Worm (Caenorhabditis elegans): Measurements from ENCODE around the gene F48G7.13.

F48G7.13 gene

DNA sequence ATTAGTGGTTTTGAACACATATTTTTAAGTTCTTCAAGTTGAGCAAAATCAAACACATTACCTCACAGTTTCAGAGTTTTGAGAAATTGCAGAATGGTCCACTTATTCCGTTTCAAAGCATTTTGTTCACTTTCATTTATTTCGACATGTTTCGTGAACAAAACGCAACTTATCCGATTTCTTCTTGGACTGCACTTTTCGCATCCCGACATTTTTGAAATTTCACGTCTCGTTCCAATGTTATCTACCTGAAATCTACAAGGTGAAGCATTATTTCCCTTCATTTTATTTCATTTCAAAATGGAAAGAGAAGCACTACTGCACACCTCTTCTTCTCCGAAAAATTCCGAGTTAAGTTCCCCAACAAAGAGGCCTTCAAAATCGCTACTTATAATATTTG is 25.2 kb upstream of the F48G7.13 start, which contains the start of gene ZK488.6:
Gene ZK488.6, plus strand, starts transcription at position 301 of the 400 bp plus-strand sequence.
- TF ChIP-seq cog-1 (tag; optimal IDR thresholded peaks at IDR 0.05), result no peak
- TF ChIP-seq ztf-23 (GFP tag; IDR thresholded peaks at IDR 0.05), result no peak
- TF ChIP-seq tab-1 (GFP tag; IDR thresholded peaks at IDR 0.05), result no peak
- no peak for TF ChIP-seq flt-1 (GFP tag; IDR thresholded peaks at IDR 0.05)
- TF ChIP-seq med-1 (GFP tag; optimal IDR thresholded peaks at IDR 0.05; ENCODE audit: insufficient read depth), result no peak
- no peak for TF ChIP-seq T22C8.4 (GFP tag; IDR thresholded peaks at IDR 0.05)
- TF ChIP-seq ztf-29 (GFP tag; IDR thresholded peaks at IDR 0.05), result no peak
- TF ChIP-seq ref-1 (GFP tag; conservative IDR thresholded peaks at IDR 0.05), result no peak
- TF ChIP-seq klf-2 (GFP tag; conservative IDR thresholded peaks at IDR 0.05), result no peak

DNA sequence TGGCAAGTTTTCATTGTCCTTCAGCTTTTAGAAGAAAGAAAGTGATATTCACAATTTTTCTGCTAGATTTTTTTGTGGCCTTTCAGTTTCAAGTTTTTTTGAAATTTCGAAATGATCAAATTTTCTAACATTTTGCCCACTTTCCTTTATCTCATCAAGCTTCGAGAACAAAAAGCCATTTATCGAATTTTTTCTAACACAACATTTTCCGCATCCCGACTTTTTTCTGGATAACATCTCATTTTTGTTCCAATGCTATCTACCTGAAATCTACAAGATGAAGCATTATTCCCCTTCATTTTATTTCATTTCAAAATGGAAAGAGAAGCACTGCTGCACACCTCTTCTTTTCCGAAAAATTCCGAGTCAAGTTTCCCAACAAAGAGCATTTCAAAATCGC is 22.4 kb upstream of the F48G7.13 start, which contains the start of gene ZK488.5:
Gene ZK488.5, plus strand, starts transcription at position 301 of the 400 bp plus-strand sequence.
- TF ChIP-seq tab-1 (GFP tag; IDR thresholded peaks at IDR 0.05) (no peak), ztf-29 (GFP tag; IDR thresholded peaks at IDR 0.05) (no peak), klf-2 (GFP tag; conservative IDR thresholded peaks at IDR 0.05) (no peak), ztf-23 (GFP tag; IDR thresholded peaks at IDR 0.05) (no peak), ref-1 (GFP tag; conservative IDR thresholded peaks at IDR 0.05) (no peak), flt-1 (GFP tag; IDR thresholded peaks at IDR 0.05) (no peak), med-1 (GFP tag; optimal IDR thresholded peaks at IDR 0.05; ENCODE audit: insufficient read depth) (no peak)

DNA sequence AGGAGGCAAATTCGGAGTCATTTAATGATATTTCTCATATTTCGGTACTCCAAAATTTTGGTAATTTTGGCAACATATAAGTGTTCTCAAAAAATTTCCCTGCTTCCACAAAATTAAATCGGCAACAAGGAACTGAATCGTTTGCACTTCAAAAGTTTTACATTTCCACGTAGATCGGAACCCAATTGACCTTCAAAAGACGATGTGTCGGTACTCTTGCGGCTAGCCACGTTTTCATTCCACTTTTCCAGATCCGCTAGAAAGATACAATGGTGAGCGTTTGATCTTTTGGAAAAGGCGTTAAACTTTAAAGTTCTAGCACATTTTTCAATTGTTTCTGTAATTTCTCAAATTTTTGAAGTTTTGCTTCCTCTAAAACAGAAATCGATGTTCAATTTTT is 18.5 kb upstream of the F48G7.13 start:
- no peak for TF ChIP-seq flt-1 (GFP tag; IDR thresholded peaks at IDR 0.05)
- no peak for TF ChIP-seq med-1 (GFP tag; optimal IDR thresholded peaks at IDR 0.05; ENCODE audit: insufficient read depth)
- no peak for TF ChIP-seq cog-1 (tag; optimal IDR thresholded peaks at IDR 0.05)
- TF ChIP-seq ztf-29 (GFP tag; IDR thresholded peaks at IDR 0.05), result no peak

DNA sequence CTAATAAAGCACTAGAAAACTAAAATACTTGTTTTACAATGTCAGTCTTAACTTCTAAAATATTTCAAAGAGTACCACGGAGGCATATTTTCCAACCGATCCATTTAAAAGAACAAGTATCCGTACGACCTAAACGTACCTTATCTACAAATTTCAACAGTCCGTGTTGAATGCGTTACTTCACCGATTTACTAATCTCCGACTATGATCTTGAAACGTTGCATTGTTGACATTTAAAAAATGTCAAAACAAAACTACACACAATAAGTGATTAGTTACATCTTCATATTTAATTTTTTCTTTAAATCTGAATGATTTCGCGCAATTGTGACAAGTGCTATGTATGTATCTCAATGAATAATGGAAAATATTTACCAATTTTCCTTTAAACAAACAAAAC is 17.6 kb upstream of the F48G7.13 start:
- TF ChIP-seq ref-1 (GFP tag; conservative IDR thresholded peaks at IDR 0.05) (no peak), ztf-29 (GFP tag; IDR thresholded peaks at IDR 0.05) (no peak), med-1 (GFP tag; optimal IDR thresholded peaks at IDR 0.05; ENCODE audit: insufficient read depth) (no peak), cog-1 (tag; optimal IDR thresholded peaks at IDR 0.05) (no peak), ztf-23 (GFP tag; IDR thresholded peaks at IDR 0.05) (no peak)

DNA sequence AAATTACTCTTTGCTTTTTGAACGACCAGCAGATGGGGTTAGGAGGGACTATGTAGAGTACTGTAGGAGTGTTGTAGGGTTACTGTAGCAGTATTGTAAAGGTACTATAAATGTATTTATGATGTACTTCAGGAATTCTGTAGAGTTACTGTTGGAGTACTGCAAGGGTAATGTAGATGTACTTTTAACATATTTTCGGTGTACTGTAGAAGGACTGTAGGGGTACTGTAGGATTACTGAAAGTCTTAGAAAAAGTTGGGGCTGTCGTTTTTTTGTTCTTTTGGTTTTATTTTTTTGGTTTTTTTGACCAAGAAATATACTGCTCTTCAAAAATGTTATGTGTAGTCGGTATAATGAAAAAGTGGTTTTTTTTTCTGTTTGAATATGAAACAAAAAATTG is 16.7 kb upstream of the F48G7.13 start:
- TF ChIP-seq med-1 (GFP tag; optimal IDR thresholded peaks at IDR 0.05; ENCODE audit: insufficient read depth) (no peak), ztf-29 (GFP tag; IDR thresholded peaks at IDR 0.05) (no peak), ztf-23 (GFP tag; IDR thresholded peaks at IDR 0.05) (no peak), T22C8.4 (GFP tag; IDR thresholded peaks at IDR 0.05) (no peak), cog-1 (tag; optimal IDR thresholded peaks at IDR 0.05) (no peak), tab-1 (GFP tag; IDR thresholded peaks at IDR 0.05) (no peak), ref-1 (GFP tag; conservative IDR thresholded peaks at IDR 0.05) (no peak), klf-2 (GFP tag; conservative IDR thresholded peaks at IDR 0.05) (no peak), flt-1 (GFP tag; IDR thresholded peaks at IDR 0.05) (no peak)

DNA sequence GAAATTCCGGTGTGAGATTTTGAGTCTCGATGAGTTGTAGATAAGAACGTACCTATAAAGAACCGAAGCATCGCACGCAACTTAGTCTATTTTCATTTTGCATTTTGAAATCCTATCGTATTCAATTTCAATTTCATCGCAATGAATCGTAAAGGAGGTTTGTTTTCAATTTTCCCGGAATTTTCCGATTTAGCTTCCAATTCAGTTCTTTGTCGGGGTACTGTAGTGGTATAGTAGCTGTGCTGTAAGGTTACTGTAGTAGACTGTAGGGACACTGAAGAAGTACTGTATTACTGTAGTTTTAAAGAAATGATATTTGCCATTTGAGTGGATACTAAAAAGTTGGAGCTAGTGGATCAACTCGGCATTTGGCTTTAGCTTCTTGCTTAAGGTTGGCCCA is 15.6 kb upstream of the F48G7.13 start:
- no peak for TF ChIP-seq T22C8.4 (GFP tag; IDR thresholded peaks at IDR 0.05)
- no peak for TF ChIP-seq flt-1 (GFP tag; IDR thresholded peaks at IDR 0.05)
- no peak for TF ChIP-seq tab-1 (GFP tag; IDR thresholded peaks at IDR 0.05)
- no peak for TF ChIP-seq med-1 (GFP tag; optimal IDR thresholded peaks at IDR 0.05; ENCODE audit: insufficient read depth)
- TF ChIP-seq klf-2 (GFP tag; conservative IDR thresholded peaks at IDR 0.05), result no peak
- TF ChIP-seq ref-1 (GFP tag; conservative IDR thresholded peaks at IDR 0.05), result no peak
- no peak for TF ChIP-seq cog-1 (tag; optimal IDR thresholded peaks at IDR 0.05)
- TF ChIP-seq ztf-23 (GFP tag; IDR thresholded peaks at IDR 0.05), result no peak
- TF ChIP-seq ztf-29 (GFP tag; IDR thresholded peaks at IDR 0.05), result no peak

DNA sequence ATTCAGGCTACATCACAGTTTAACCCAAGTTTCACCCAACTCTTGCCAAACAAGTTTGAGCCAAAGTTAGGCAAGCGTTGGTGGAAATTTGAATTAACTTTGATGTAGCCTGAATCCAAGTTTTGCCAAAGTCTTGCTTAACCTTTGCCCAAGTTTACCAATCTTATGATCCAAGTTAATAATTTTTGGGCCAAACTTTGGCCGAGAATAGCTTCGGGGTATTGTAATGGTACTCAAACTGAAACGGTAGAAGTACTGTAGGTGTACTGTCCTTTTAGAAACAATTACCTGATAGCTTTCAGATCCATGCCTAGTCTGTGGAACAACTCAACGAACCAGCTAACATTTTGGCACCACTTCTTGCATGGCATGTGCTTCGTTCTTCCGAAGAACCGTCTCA is 15.1 kb upstream of the F48G7.13 start, which contains the start of gene nhr-251:
Gene nhr-251, plus strand, starts transcription at position 301 of the 400 bp plus-strand sequence.
- TF ChIP-seq klf-2 (GFP tag; conservative IDR thresholded peaks at IDR 0.05) (no peak), flt-1 (GFP tag; IDR thresholded peaks at IDR 0.05) (no peak), ztf-23 (GFP tag; IDR thresholded peaks at IDR 0.05) (no peak), ztf-29 (GFP tag; IDR thresholded peaks at IDR 0.05) (no peak), cog-1 (tag; optimal IDR thresholded peaks at IDR 0.05) (no peak), tab-1 (GFP tag; IDR thresholded peaks at IDR 0.05) (no peak), ref-1 (GFP tag; conservative IDR thresholded peaks at IDR 0.05) (no peak), T22C8.4 (GFP tag; IDR thresholded peaks at IDR 0.05) (no peak), med-1 (GFP tag; optimal IDR thresholded peaks at IDR 0.05; ENCODE audit: insufficient read depth) (no peak)

DNA sequence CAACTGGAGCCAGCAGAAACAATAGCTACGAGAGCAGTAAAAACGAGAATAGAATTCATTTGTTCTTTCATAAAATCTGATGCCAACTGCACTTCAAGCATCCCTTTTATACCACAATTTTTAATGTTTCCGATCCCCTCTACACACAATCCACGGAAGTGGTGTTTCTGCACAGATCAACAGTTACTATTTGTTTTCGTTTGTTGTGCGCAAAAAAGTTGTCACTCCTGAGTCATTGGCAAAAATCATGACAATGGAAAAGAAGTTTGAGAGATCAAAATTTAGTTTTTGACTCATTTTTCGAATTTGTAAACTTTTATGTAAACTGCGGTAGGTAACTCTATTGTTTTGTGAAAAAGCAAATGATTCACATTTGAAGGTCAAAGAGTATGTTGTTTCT is 11.3 kb upstream of the F48G7.13 start, which contains the start of gene srlf-37:
Gene srlf-37, minus strand, starts transcription at position 101 of the 400 bp plus-strand sequence.
- no peak for TF ChIP-seq tab-1 (GFP tag; IDR thresholded peaks at IDR 0.05)

DNA sequence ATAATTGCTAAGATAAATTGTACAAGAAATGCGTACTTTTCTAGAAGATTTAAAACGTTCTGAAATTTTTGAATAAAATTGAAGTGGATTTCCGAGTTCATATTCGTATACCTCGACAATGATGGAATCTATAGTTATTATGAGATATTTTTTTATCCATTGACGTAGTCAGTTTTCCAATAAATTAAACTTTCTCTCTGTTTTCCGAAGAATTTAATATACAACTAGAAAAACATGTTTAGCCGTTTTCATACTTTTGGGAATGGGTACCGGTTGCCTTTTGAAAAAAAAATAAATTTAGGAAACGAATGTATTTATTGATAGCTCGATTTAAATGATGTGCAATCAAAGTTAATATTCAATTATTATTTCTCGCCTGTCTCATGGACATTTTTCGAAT is 6.5 kb upstream of the F48G7.13 start, which contains the start of gene srw-109:
Gene srw-109, minus strand, starts transcription at position 101 of the 400 bp plus-strand sequence.
- TF ChIP-seq med-1 (GFP tag; optimal IDR thresholded peaks at IDR 0.05; ENCODE audit: insufficient read depth), result no peak
- no peak for TF ChIP-seq klf-2 (GFP tag; conservative IDR thresholded peaks at IDR 0.05)
- TF ChIP-seq ref-1 (GFP tag; conservative IDR thresholded peaks at IDR 0.05), result no peak
- TF ChIP-seq flt-1 (GFP tag; IDR thresholded peaks at IDR 0.05), result no peak
- no peak for TF ChIP-seq T22C8.4 (GFP tag; IDR thresholded peaks at IDR 0.05)
- no peak for TF ChIP-seq ztf-29 (GFP tag; IDR thresholded peaks at IDR 0.05)
- no peak for TF ChIP-seq cog-1 (tag; optimal IDR thresholded peaks at IDR 0.05)
- TF ChIP-seq tab-1 (GFP tag; IDR thresholded peaks at IDR 0.05), result no peak
- TF ChIP-seq ztf-23 (GFP tag; IDR thresholded peaks at IDR 0.05), result no peak

DNA sequence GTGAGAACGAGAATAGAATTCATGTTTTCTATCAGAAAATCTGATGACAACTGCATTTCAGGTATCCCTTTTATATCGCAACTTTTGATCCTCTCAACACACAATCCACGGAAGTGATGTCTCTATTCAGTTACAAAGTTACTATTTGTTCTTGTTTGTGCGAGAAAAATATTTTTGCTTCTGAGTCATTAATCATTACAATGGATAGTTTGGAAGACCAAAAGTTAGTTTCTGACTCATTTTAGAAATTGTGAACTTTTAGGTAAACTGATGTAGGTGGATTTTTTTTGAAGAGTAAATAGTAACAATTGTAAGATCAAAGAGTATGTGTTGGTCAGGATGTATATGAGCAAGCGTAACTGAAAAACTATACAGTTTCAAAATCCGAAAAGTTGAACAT is 5.7 kb upstream of the F48G7.13 start, which contains the start of gene srlf-36:
Gene srlf-36, minus strand, starts transcription at position 101 of the 400 bp plus-strand sequence.
- TF ChIP-seq T22C8.4 (GFP tag; IDR thresholded peaks at IDR 0.05), result no peak
- TF ChIP-seq ztf-23 (GFP tag; IDR thresholded peaks at IDR 0.05), result no peak
- no peak for TF ChIP-seq cog-1 (tag; optimal IDR thresholded peaks at IDR 0.05)
- TF ChIP-seq klf-2 (GFP tag; conservative IDR thresholded peaks at IDR 0.05), result no peak
- no peak for TF ChIP-seq tab-1 (GFP tag; IDR thresholded peaks at IDR 0.05)
- TF ChIP-seq flt-1 (GFP tag; IDR thresholded peaks at IDR 0.05), result no peak
- no peak for TF ChIP-seq ref-1 (GFP tag; conservative IDR thresholded peaks at IDR 0.05)
- no peak for TF ChIP-seq med-1 (GFP tag; optimal IDR thresholded peaks at IDR 0.05; ENCODE audit: insufficient read depth)
- TF ChIP-seq ztf-29 (GFP tag; IDR thresholded peaks at IDR 0.05), result no peak
